Fruit fly (Drosophila melanogaster) whole organism, pupa: ENCODE measurements around the gene Alp10.

Experiments
- CG10348 ChIP-seq: fragments of 200-800 bp; sonication (Bioruptor generic); IDR thresholded peaks from 2 replicates; pipeline ENCODE4 v1.3.6; 2022; ENCODE audit warnings: missing biosample characterization, missing genetic modification characterization
- CG12605 ChIP-seq: fragments of 200-800 bp; sonication (Bioruptor generic); IDR thresholded peaks from 2 replicates; pipeline ENCODE4 v1.3.6; 2022; ENCODE audit warnings: missing biosample characterization, missing genetic modification characterization
- CG13204 ChIP-seq: fragments of 200-800 bp; sonication (Bioruptor generic); optimal IDR thresholded peaks from 2 replicates; lab custom pipeline; 2018; ENCODE audit warnings: missing biosample characterization, mild to moderate bottlenecking, missing genetic modification characterization, moderate library complexity
- CG14655 ChIP-seq: fragments of 200-800 bp; sonication (Bioruptor generic); optimal IDR thresholded peaks from 3 replicates; lab custom pipeline; 2017; ENCODE audit warnings: mild to moderate bottlenecking, missing biosample characterization, missing genetic modification reagents, missing genetic modification characterization
- CG15710 ChIP-seq: fragments of 200-800 bp; sonication (Bioruptor generic); optimal IDR thresholded peaks from 2 replicates; lab custom pipeline; 2018; ENCODE audit warnings: missing biosample characterization, mild to moderate bottlenecking, missing genetic modification characterization, moderate library complexity
- CG17806 ChIP-seq: fragments of 200-800 bp; sonication (Bioruptor generic); optimal IDR thresholded peaks from 2 replicates; lab custom pipeline; 2018; ENCODE audit warnings: missing biosample characterization, mild to moderate bottlenecking, missing genetic modification characterization, moderate library complexity
- CG32121 ChIP-seq: fragments of 200-800 bp; sonication (Bioruptor generic); IDR thresholded peaks from 2 replicates; pipeline ENCODE4 v1.3.6; 2022; ENCODE audit warnings: missing biosample characterization, missing genetic modification characterization
- CG34367 ChIP-seq: fragments of 200-800 bp; sonication (Bioruptor generic); optimal IDR thresholded peaks from 2 replicates; lab custom pipeline; 2018; ENCODE audit warnings: missing biosample characterization, mild to moderate bottlenecking, missing genetic modification characterization
- CG4496 ChIP-seq: fragments of 200-800 bp; sonication (Bioruptor generic); IDR thresholded peaks from 3 replicates; pipeline ENCODE4 v1.3.6; 2022; ENCODE audit warnings: missing biosample characterization, missing genetic modification characterization
- CG8159 ChIP-seq: fragments of 200-800 bp; sonication (Bioruptor generic); optimal IDR thresholded peaks from 3 replicates; lab custom pipeline; 2018; ENCODE audit warnings: missing biosample characterization, mild to moderate bottlenecking, missing genetic modification characterization, moderate library complexity
- CG8301 ChIP-seq: fragments of 200-800 bp; sonication (Bioruptor generic); optimal IDR thresholded peaks from 2 replicates; lab custom pipeline; 2018; ENCODE audit warnings: missing biosample characterization, mild to moderate bottlenecking, missing genetic modification characterization
- CG9948 ChIP-seq: fragments of 200-800 bp; sonication (Bioruptor generic); optimal IDR thresholded peaks from 2 replicates; lab custom pipeline; 2018; ENCODE audit warnings: missing biosample characterization, mild to moderate bottlenecking, missing genetic modification characterization, moderate library complexity
- D1 ChIP-seq: fragments of 200-800 bp; sonication (Bioruptor generic); optimal IDR thresholded peaks from 2 replicates; lab custom pipeline; 2018; ENCODE audit warnings: missing biosample characterization, mild to moderate bottlenecking, missing genetic modification characterization, moderate library complexity
- EcR ChIP-seq: fragments of 200-800 bp; sonication (Bioruptor generic); optimal IDR thresholded peaks from 3 replicates; lab custom pipeline; 2019; ENCODE audit warnings: missing biosample characterization, missing genetic modification characterization, mild to moderate bottlenecking, moderate library complexity, missing genetic modification reagents
- Ets98B ChIP-seq: fragments of 200-800 bp; sonication (Bioruptor generic); IDR thresholded peaks from 2 replicates; pipeline ENCODE4 v1.3.6; 2022; ENCODE audit warnings: missing biosample characterization, missing genetic modification characterization
- Pif1A ChIP-seq: fragments of 200-800 bp; sonication (Bioruptor generic); optimal IDR thresholded peaks from 3 replicates; lab custom pipeline; 2016; ENCODE audit warnings: missing biosample characterization, missing genetic modification characterization
- Pif1B ChIP-seq: fragments of 200-800 bp; sonication (Bioruptor generic); optimal IDR thresholded peaks from 3 replicates; lab custom pipeline; 2016; ENCODE audit warnings: missing biosample characterization, missing genetic modification characterization
- Snoo ChIP-seq: fragments of 200-800 bp; sonication (Bioruptor generic); optimal IDR thresholded peaks from 3 replicates; lab custom pipeline; 2017; ENCODE audit warnings: missing biosample characterization, mild to moderate bottlenecking, missing genetic modification characterization, inconsistent platforms
- fd96Ca ChIP-seq: fragments of 200-800 bp; sonication (Bioruptor generic); IDR thresholded peaks from 3 replicates; pipeline ENCODE4 v1.3.6; 2022; ENCODE audit warnings: missing biosample characterization, missing genetic modification characterization
- gl ChIP-seq: fragments of 200-800 bp; sonication (Bioruptor generic); optimal IDR thresholded peaks from 2 replicates; lab custom pipeline; 2018; ENCODE audit warnings: missing biosample characterization, mild to moderate bottlenecking, missing genetic modification characterization
- rn ChIP-seq: fragments of 200-800 bp; sonication (Bioruptor generic); IDR thresholded peaks from 2 replicates; pipeline ENCODE4 v1.3.6; 2022; ENCODE audit warnings: missing biosample characterization, missing genetic modification characterization

Gene Alp10

dm6 chr3L:5633247-5634187 lies 38.4 kb upstream of the Alp10 start:
- TF ChIP-seq gl (no peak), CG8301 (peak; percentile 48), CG34367 (tag; lab: Kevin White, UChicago) (peak; percentile 34), CG32121 (no peak), CG12605 (GFP tag; lab: Robert Waterston, UW) (peak; percentile 67), Ets98B (GFP tag; lab: Robert Waterston, UW) (no peak; the same call in 1 of the 2 replicates), CG15710 (tag; lab: Kevin White, UChicago) (no peak), CG10348 (GFP tag; lab: Robert Waterston, UW) (no peak), CG14655 (GFP tag; lab: Kevin White, UChicago) (peak; percentile 85), rn (no peak), Pif1B (GFP tag; lab: Kevin White, UChicago) (peak; percentile 50), CG9948 (tag; lab: Kevin White, UChicago) (peak; percentile 88), EcR (GFP tag; lab: Kevin White, UChicago) (peak; percentile 85), D1 (tag; lab: Kevin White, UChicago) (peak; percentile 10), Pif1A (peak; percentile 33), CG17806 (peak; percentile 80), Snoo (tag; lab: Kevin White, UChicago) (no peak), CG13204 (no peak), fd96Ca (GFP tag; lab: Robert Waterston, UW) (no peak), CG8159 (tag; lab: Kevin White, UChicago) (peak; percentile 36), CG4496 (peak; percentile 43; the same call in 1 of the 3 replicates)

dm6 chr3L:5631917-5632316 lies 36.8 kb upstream of the Alp10 start:
- TF ChIP-seq CG9948 (tag; lab: Kevin White, UChicago) (no peak), CG17806 (no peak), CG4496 (no peak), CG8159 (tag; lab: Kevin White, UChicago) (no peak), CG13204 (no peak), rn (no peak), D1 (tag; lab: Kevin White, UChicago) (no peak), Pif1B (GFP tag; lab: Kevin White, UChicago) (no peak), Pif1A (no peak), EcR (GFP tag; lab: Kevin White, UChicago) (no peak), CG8301 (no peak)
- TF ChIP-seq, all 21 proteins: peak for 0

- TF ChIP-seq CG10348 (GFP tag; lab: Robert Waterston, UW) (no peak), fd96Ca (GFP tag; lab: Robert Waterston, UW) (peak; percentile 41; the same call in 1 of the 3 replicates), CG4496 (peak; percentile 33; the same call in 1 of the 3 replicates), EcR (GFP tag; lab: Kevin White, UChicago) (peak; percentile 57), gl (no peak), CG12605 (GFP tag; lab: Robert Waterston, UW) (no peak), CG17806 (no peak), Pif1A (no peak)
Measured at dm6 chr3L:5630608-5631080, 35.6 kb upstream of the Alp10 start, which contains the start of gene Blimp-1. TSS of gene Blimp-1 (plus strand) at chr3L:5630983.

dm6 chr3L:5630176-5630583 lies 35.1 kb upstream of the Alp10 start:
- TF ChIP-seq Ets98B (GFP tag; lab: Robert Waterston, UW), result no peak
- peak; percentile 19; the same call in 1 of the 3 replicates for TF ChIP-seq CG4496
- peak; percentile 11 for TF ChIP-seq Pif1A
- TF ChIP-seq CG8301, result peak; percentile 48
- no peak for TF ChIP-seq CG13204
- TF ChIP-seq Snoo (tag; lab: Kevin White, UChicago), result peak; percentile 49
- no peak for TF ChIP-seq gl
- TF ChIP-seq CG14655 (GFP tag; lab: Kevin White, UChicago), result peak; percentile 82
- no peak for TF ChIP-seq rn
- peak; percentile 42 for TF ChIP-seq CG9948 (tag; lab: Kevin White, UChicago)
- peak; percentile 19 for TF ChIP-seq Pif1B (GFP tag; lab: Kevin White, UChicago)
- TF ChIP-seq CG8159 (tag; lab: Kevin White, UChicago), result no peak
- no peak for TF ChIP-seq CG12605 (GFP tag; lab: Robert Waterston, UW)

- TF ChIP-seq CG15710 (tag; lab: Kevin White, UChicago), result no peak
- peak; percentile 13 for TF ChIP-seq Snoo (tag; lab: Kevin White, UChicago)
- TF ChIP-seq EcR (GFP tag; lab: Kevin White, UChicago), result peak; percentile 59
Measured at dm6 chr3L:5627816-5628215, 32.7 kb upstream of the Alp10 start.

dm6 chr3L:5626465-5626864 lies 31.4 kb upstream of the Alp10 start:
- TF ChIP-seq D1 (tag; lab: Kevin White, UChicago) (no peak), Ets98B (GFP tag; lab: Robert Waterston, UW) (peak; percentile 80), Snoo (tag; lab: Kevin White, UChicago) (peak; percentile 17), rn (no peak), CG4496 (peak; percentile 75; the same call in 2 of the 3 replicates), Pif1B (GFP tag; lab: Kevin White, UChicago) (peak; percentile 26), fd96Ca (GFP tag; lab: Robert Waterston, UW) (peak; percentile 73; the same call in 2 of the 3 replicates), CG10348 (GFP tag; lab: Robert Waterston, UW) (no peak), Pif1A (peak; percentile 57), CG9948 (tag; lab: Kevin White, UChicago) (no peak), CG14655 (GFP tag; lab: Kevin White, UChicago) (peak; percentile 94), CG8301 (peak; percentile 96)
